Fruit fly (Drosophila melanogaster) whole organism, pupa: ENCODE data around the gene Ada2b.

Experiments used
- CG10348 ChIP-seq: fragments of 200-800 bp; sonication (Bioruptor generic); IDR thresholded peaks from 2 replicates; pipeline ENCODE4 v1.3.6; 2022; ENCODE audit warnings: missing biosample characterization, missing genetic modification characterization
- CG14655 ChIP-seq: fragments of 200-800 bp; sonication (Bioruptor generic); optimal IDR thresholded peaks from 3 replicates; lab custom pipeline; 2017; ENCODE audit warnings: mild to moderate bottlenecking, missing biosample characterization, missing genetic modification reagents, missing genetic modification characterization
- CG15710 ChIP-seq: fragments of 200-800 bp; sonication (Bioruptor generic); optimal IDR thresholded peaks from 2 replicates; lab custom pipeline; 2018; ENCODE audit warnings: missing biosample characterization, mild to moderate bottlenecking, missing genetic modification characterization, moderate library complexity
- CG32121 ChIP-seq: fragments of 200-800 bp; sonication (Bioruptor generic); IDR thresholded peaks from 2 replicates; pipeline ENCODE4 v1.3.6; 2022; ENCODE audit warnings: missing biosample characterization, missing genetic modification characterization
- CG34367 ChIP-seq: fragments of 200-800 bp; sonication (Bioruptor generic); optimal IDR thresholded peaks from 2 replicates; lab custom pipeline; 2018; ENCODE audit warnings: missing biosample characterization, mild to moderate bottlenecking, missing genetic modification characterization
- CG4496 ChIP-seq: fragments of 200-800 bp; sonication (Bioruptor generic); IDR thresholded peaks from 3 replicates; pipeline ENCODE4 v1.3.6; 2022; ENCODE audit warnings: missing biosample characterization, missing genetic modification characterization
- CG8159 ChIP-seq: fragments of 200-800 bp; sonication (Bioruptor generic); optimal IDR thresholded peaks from 3 replicates; lab custom pipeline; 2018; ENCODE audit warnings: missing biosample characterization, mild to moderate bottlenecking, missing genetic modification characterization, moderate library complexity
- CG9948 ChIP-seq: fragments of 200-800 bp; sonication (Bioruptor generic); optimal IDR thresholded peaks from 2 replicates; lab custom pipeline; 2018; ENCODE audit warnings: missing biosample characterization, mild to moderate bottlenecking, missing genetic modification characterization, moderate library complexity
- EcR ChIP-seq: fragments of 200-800 bp; sonication (Bioruptor generic); optimal IDR thresholded peaks from 3 replicates; lab custom pipeline; 2019; ENCODE audit warnings: missing biosample characterization, missing genetic modification characterization, mild to moderate bottlenecking, moderate library complexity, missing genetic modification reagents
- Ets98B ChIP-seq: fragments of 200-800 bp; sonication (Bioruptor generic); IDR thresholded peaks from 2 replicates; pipeline ENCODE4 v1.3.6; 2022; ENCODE audit warnings: missing biosample characterization, missing genetic modification characterization
- Pif1A ChIP-seq: fragments of 200-800 bp; sonication (Bioruptor generic); optimal IDR thresholded peaks from 3 replicates; lab custom pipeline; 2016; ENCODE audit warnings: missing biosample characterization, missing genetic modification characterization
- fd96Ca ChIP-seq: fragments of 200-800 bp; sonication (Bioruptor generic); IDR thresholded peaks from 3 replicates; pipeline ENCODE4 v1.3.6; 2022; ENCODE audit warnings: missing biosample characterization, missing genetic modification characterization
- gl ChIP-seq: fragments of 200-800 bp; sonication (Bioruptor generic); optimal IDR thresholded peaks from 2 replicates; lab custom pipeline; 2018; ENCODE audit warnings: missing biosample characterization, mild to moderate bottlenecking, missing genetic modification characterization
- rn ChIP-seq: fragments of 200-800 bp; sonication (Bioruptor generic); IDR thresholded peaks from 2 replicates; pipeline ENCODE4 v1.3.6; 2022; ENCODE audit warnings: missing biosample characterization, missing genetic modification characterization

dm6 chr3R:8277494-8278293 lies 37.4 kb upstream of the Ada2b start, which contains the start of gene ato:
- TF ChIP-seq Pif1A (GFP tag; lab: Kevin White, UChicago) (no peak), gl (tag; lab: Kevin White, UChicago) (no peak), CG32121 (GFP tag; lab: Robert Waterston, UW) (no peak), CG34367 (tag; lab: Kevin White, UChicago) (no peak), CG15710 (tag; lab: Kevin White, UChicago) (no peak), EcR (GFP tag; lab: Kevin White, UChicago) (no peak), CG14655 (GFP tag; lab: Kevin White, UChicago) (no peak), fd96Ca (GFP tag; lab: Robert Waterston, UW) (no peak), CG4496 (GFP tag; lab: Robert Waterston, UW) (no peak), rn (GFP tag; lab: Robert Waterston, UW) (no peak), CG9948 (tag; lab: Kevin White, UChicago) (no peak), CG8159 (tag; lab: Kevin White, UChicago) (no peak), Ets98B (GFP tag; lab: Robert Waterston, UW) (no peak), CG10348 (no peak)
